Worm (Caenorhabditis elegans): ENCODE results near the gene F22B7.3.

The F22B7.3 gene

DNA sequence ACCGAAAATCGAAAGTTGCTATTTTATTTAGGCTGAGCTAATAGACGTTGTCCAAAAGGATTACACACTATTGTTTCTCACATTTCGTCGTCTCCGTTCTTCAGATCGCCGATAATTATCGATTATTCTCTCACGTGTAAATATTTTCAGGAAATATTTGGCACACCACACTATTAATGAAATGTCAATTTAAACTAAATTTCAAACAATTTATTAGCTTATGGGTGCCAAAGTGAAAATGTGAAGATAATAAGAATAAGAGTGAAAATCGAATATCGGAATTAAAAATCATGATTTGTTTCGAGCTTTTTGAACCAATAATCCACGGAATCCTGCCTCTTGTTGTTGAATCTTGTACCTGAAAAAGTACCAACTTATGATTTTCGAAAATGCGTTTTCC, 32.1 kb upstream of the F22B7.3 start, which contains the start of gene C06E1.11:
TSS of gene C06E1.11 (minus strand) at position 101 of the 400 bp plus-strand sequence.
- TF ChIP-seq zip-8 (tag; optimal IDR thresholded peaks at IDR 0.05): no peak

DNA sequence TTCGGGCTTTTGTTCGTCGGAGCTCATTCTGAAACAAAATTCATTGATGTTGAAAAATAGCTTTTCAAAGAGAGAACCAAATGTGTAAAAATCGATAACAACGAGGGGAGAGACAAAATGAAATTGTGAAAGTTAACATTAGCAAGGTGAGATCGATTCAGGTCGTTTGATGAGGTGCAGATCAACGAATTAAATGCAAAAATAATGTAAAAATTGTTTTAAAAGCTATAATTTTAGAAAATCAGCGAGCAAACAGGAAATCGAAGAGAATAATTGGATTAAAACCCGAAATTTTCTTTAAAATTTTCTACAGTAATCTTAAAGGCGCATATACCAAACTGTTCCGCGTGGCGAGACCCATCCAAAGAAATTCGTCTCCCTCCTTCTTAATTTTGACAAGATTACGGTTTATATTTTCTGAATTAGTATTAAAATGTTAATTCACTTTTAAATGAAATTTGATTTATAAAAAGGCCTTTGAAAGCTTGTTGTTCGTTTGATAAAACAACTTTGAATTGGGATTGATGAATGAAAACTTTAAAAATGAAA, 30.2 kb upstream of the F22B7.3 start, which contains the start of gene C13G5.2:
TSS of gene C13G5.2 (minus strand) at position 51 of the 549 bp plus-strand sequence.
- no peak for TF ChIP-seq ceh-39 (tag; optimal IDR thresholded peaks at IDR 0.05)
- TF ChIP-seq snpc-4 (tag; optimal IDR thresholded peaks at IDR 0.05): no peak
- TF ChIP-seq nhr-12 (tag; optimal IDR thresholded peaks at IDR 0.05): no peak

DNA sequence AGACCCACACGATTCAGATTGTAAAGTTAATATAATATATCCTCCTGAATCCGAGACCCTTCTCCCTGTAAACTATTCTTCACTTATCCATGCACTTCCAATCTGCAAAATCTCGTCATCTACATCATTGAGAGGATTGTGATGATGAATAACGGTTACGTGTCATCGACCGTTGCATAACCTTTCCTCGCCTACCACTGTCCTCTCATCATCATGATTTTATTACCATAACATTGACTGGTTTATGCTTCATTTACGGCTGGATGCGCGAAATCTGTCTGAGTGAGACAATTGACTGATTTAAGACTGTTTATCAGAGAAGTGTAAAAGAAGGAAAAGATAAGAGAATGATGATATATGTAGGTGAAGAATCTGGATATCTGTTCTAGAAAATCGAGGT, 28.4 kb upstream of the F22B7.3 start:
- TF ChIP-seq ces-1 (GFP tag; optimal IDR thresholded peaks at IDR 0.05) (no peak), unc-62 (GFP tag; optimal IDR thresholded peaks at IDR 0.05) (peak; percentile 49), mep-1 (tag; optimal IDR thresholded peaks at IDR 0.05) (no peak), elt-1 (tag; optimal IDR thresholded peaks at IDR 0.05; ENCODE audit: borderline replicate concordance, insufficient read depth) (peak; percentile 19), nhr-2 (tag; optimal IDR thresholded peaks at IDR 0.05) (peak; percentile 91)

DNA sequence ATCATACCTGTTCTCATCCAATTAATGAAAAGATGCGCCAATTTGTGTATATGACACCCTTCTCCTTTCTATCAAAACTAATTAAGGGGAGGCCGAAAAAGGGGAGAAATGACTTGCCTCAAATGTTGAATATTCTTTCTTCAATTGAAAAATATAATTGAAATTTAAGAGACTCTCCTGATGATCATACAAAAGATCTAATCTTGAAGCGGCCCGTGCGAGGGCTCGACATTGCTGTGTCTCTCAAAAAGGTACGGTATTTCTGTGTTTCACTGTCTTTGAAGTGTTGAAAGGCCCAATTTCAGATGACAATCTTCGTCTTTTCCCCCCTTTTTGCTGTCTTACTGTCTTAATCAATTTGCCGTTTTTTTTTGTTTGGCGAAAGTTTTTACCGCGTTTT, 27.7 kb upstream of the F22B7.3 start:
- TF ChIP-seq blmp-1 (tag; optimal IDR thresholded peaks at IDR 0.05): no peak
- no peak for TF ChIP-seq ceh-83 (GFP tag; optimal IDR thresholded peaks at IDR 0.05)
- peak; percentile 13 for TF ChIP-seq lsy-2 (tag; optimal IDR thresholded peaks at IDR 0.05)
- TF ChIP-seq elt-1 (tag; optimal IDR thresholded peaks at IDR 0.05; ENCODE audit: borderline replicate concordance, insufficient read depth): peak; percentile 37

DNA sequence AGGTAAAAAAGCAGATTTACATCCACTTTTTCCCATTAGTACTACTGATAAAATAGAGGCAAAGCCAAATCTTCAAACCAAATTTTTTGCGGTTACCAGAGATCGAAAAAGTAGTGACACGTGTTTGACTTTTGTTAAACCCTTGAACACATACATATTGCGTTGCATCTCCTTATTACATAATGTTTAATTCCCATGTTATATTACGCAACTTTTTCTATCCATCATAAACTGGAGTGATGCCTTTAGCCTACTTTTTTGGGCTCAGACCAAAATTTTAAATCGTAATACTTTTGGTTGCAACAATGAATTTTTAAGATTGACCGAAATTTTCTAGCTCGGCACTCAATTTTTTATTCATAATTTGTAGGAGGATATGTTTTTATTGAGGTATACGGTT, 26.7 kb upstream of the F22B7.3 start:
- TF ChIP-seq nhr-2 (tag; optimal IDR thresholded peaks at IDR 0.05): peak; percentile 36
- peak; percentile 92 for TF ChIP-seq zip-8 (tag; optimal IDR thresholded peaks at IDR 0.05)
- TF ChIP-seq ham-2 (GFP tag; optimal IDR thresholded peaks at IDR 0.05): no peak

DNA sequence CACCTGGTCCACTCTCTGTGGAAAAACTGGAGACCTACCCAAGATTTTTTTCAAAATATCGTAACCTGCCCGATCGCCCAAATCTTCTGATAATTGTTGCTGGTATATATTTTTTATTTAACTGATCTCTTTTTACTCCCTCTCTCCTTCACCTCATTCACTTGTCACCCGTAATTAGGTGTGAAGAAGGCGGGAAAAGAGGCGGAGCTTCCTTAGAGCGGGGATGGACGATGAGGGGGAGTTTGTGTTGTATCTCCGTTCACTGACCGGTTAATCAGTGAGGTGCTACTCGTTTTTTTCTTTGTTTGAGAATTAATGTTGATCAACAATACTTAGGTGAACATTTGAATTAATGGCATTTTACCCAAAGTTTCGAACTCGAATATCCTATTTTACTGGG, 26.3 kb upstream of the F22B7.3 start, which contains the start of gene ceh-16:
TSS of gene ceh-16 (plus strand) at position 301 of the 400 bp plus-strand sequence.
- TF ChIP-seq M03D4.4 (tag; optimal IDR thresholded peaks at IDR 0.05) (no peak), nhr-2 (tag; optimal IDR thresholded peaks at IDR 0.05) (peak; percentile 76), elt-3 (tag; optimal IDR thresholded peaks at IDR 0.05) (no peak), ceh-39 (tag; optimal IDR thresholded peaks at IDR 0.05) (no peak)

DNA sequence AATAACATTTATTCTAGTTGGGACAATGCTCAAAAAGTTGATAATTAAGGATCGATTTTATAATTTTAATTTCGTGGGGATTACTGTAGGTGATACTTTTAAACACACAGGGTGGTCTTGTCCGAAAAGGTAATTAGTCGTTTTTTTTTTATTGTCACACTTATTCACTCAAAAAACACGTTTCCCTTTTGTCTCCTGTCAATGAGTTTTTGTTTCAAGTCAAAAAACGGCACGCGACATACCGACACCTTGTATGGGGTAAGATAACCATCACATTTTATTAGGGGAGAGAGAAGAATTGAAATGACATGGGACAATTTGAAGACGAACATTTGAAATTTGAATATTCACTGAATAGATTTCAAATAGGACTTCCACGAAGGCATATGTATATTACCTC, 23.6 kb upstream of the F22B7.3 start:
- TF ChIP-seq nhr-237 (tag; optimal IDR thresholded peaks at IDR 0.05) (no peak), mab-5 (tag; optimal IDR thresholded peaks at IDR 0.05) (no peak), sptf-1 (tag; optimal IDR thresholded peaks at IDR 0.05) (no peak), unc-62 (GFP tag; optimal IDR thresholded peaks at IDR 0.05) (no peak), zip-8 (tag; optimal IDR thresholded peaks at IDR 0.05) (no peak), nhr-28 (tag; optimal IDR thresholded peaks at IDR 0.05) (no peak), pha-4 (tag; optimal IDR thresholded peaks at IDR 0.05) (no peak), ceh-43 (GFP tag; optimal IDR thresholded peaks at IDR 0.05) (no peak), lin-32 (GFP tag; optimal IDR thresholded peaks at IDR 0.05) (no peak)

DNA sequence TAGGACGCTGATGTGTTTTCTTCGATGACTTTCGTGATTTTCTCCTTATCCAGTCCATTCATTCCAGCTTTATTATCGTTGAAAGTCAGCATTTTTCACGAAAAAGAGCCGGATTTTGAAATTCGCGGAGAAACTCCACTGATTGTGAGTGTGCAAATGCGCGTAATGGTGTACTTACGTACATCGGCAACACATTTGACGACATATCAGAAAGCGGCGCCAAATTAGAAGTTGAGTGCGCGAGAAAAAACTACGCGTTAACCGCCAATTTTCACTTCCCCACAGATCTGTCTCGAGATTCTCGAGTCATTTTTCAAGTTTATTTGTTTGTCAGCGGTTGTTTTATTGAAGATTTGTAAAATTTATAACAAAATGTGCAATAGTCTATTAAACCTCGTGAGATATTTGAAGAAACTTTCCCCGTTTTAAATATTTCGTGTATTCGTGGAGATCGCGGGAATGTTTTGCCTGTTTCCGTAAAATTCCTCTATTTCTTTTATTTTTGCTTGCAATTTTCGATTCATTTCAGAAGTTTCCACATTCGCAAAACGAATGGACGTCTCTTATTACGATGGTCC, 20.2 kb upstream of the F22B7.3 start, which contains the start of the genes polk-1 and gpr-1:
TSS of gene polk-1 (minus strand) at position 186 of the 578 bp plus-strand sequence.
TSS of gene gpr-1 (plus strand) at position 528 of the 578 bp plus-strand sequence.
- TF ChIP-seq mls-2 (tag; optimal IDR thresholded peaks at IDR 0.05) (no peak), M03D4.4 (tag; optimal IDR thresholded peaks at IDR 0.05) (no peak), ces-1 (GFP tag; optimal IDR thresholded peaks at IDR 0.05) (peak; percentile 16), elt-3 (tag; optimal IDR thresholded peaks at IDR 0.05) (no peak), flh-1 (GFP tag; optimal IDR thresholded peaks at IDR 0.05) (no peak), lsy-2 (tag; optimal IDR thresholded peaks at IDR 0.05) (peak; percentile 34), ham-2 (GFP tag; optimal IDR thresholded peaks at IDR 0.05) (no peak), cnd-1 (tag; optimal IDR thresholded peaks at IDR 0.05) (no peak), unc-39 (tag; optimal IDR thresholded peaks at IDR 0.05) (no peak), ceh-43 (GFP tag; optimal IDR thresholded peaks at IDR 0.05) (no peak), lin-13 (tag; optimal IDR thresholded peaks at IDR 0.05) (no peak), pha-4 (tag; optimal IDR thresholded peaks at IDR 0.05) (no peak), drap-1 (GFP tag; optimal IDR thresholded peaks at IDR 0.05) (no peak), lin-32 (GFP tag; optimal IDR thresholded peaks at IDR 0.05) (no peak), blmp-1 (tag; optimal IDR thresholded peaks at IDR 0.05) (no peak), mep-1 (tag; optimal IDR thresholded peaks at IDR 0.05) (peak; percentile 23)
